Worm (Caenorhabditis elegans) whole organism, late embryonic: ENCODE results near the gene spp-13.

ENCODE experiments used
- ama-1 ChIP-seq: fragments of 150-350 bp; optimal IDR thresholded peaks from 2 replicates; lab custom pipeline; 2014
- ceh-18 ChIP-seq: sonication (generic microtip); optimal IDR thresholded peaks from 2 replicates; lab custom pipeline; 2016; ENCODE audit warnings: missing genetic modification characterization, missing compliant biosample characterization
- hlh-30 ChIP-seq: sonication (generic microtip); optimal IDR thresholded peaks from 2 replicates; lab custom pipeline; 2017; ENCODE audit warnings: antibody characterized with exemption, missing genetic modification characterization, missing compliant biosample characterization; ENCODE audit not compliant: insufficient read depth
- nfya-1 ChIP-seq: sonication (generic microtip); optimal IDR thresholded peaks from 2 replicates; lab custom pipeline; 2017; ENCODE audit warnings: missing genetic modification characterization, mild to moderate bottlenecking, missing compliant biosample characterization, antibody characterized with exemption, moderate library complexity
- pha-4 ChIP-seq: fragments of 150-350 bp; optimal IDR thresholded peaks from 2 replicates; lab custom pipeline; 2018; ENCODE audit warnings: missing biosample characterization, missing genetic modification reagents, missing genetic modification characterization

- TF ChIP-seq pha-4 (tag; lab: Kevin White, UChicago) (no peak), ceh-18 (tag; lab: Kevin White, UChicago) (no peak), nfya-1 (tag; lab: Kevin White, UChicago) (no peak), ama-1 (lab: Kevin White, UChicago) (no peak), hlh-30 (tag; lab: Kevin White, UChicago) (no peak)
Observed at ce11 chrX:8463889-8464444, 45.6 kb upstream of the spp-13 start.
